Worm (Caenorhabditis elegans): ENCODE data around the gene Y17G7B.8.

Gene Y17G7B.8

DNA sequence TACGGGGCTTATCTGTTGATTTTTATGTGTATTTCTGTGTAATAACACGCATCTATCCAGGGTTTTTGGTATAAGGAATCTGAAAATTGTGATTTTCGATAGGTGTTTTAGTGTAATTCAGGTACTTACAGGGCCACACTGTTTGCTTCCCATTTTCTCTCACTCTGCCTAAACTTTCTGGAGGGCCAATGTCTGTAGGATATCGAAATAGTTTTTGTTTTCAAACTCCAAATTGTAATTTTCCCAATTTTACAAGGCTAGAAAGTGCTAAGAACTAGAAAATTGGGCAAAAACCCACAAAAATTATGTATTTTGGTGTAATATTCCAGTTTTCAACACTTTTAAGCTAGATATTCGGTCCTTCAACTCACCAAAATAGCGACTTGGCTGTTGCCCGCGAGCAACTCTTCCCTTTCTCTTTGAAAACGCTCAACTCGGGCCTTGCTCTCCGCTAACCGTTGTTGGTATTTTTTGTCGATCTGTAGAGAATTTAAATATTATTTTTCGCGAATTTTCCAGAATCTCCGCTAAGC, 50.8 kb downstream of the Y17G7B.8 start:
- TF ChIP-seq ceh-43 (GFP tag; optimal IDR thresholded peaks at IDR 0.05) (no peak), zip-8 (tag; optimal IDR thresholded peaks at IDR 0.05) (no peak), nhr-28 (tag; optimal IDR thresholded peaks at IDR 0.05) (no peak), ces-1 (GFP tag; optimal IDR thresholded peaks at IDR 0.05) (no peak), elt-3 (tag; optimal IDR thresholded peaks at IDR 0.05) (no peak), nhr-76 (tag; optimal IDR thresholded peaks at IDR 0.05) (no peak), nhr-237 (tag; optimal IDR thresholded peaks at IDR 0.05) (no peak), ham-2 (GFP tag; optimal IDR thresholded peaks at IDR 0.05) (no peak), drap-1 (GFP tag; optimal IDR thresholded peaks at IDR 0.05) (no peak), cnd-1 (tag; optimal IDR thresholded peaks at IDR 0.05) (no peak), mab-5 (tag; optimal IDR thresholded peaks at IDR 0.05) (no peak), unc-39 (tag; optimal IDR thresholded peaks at IDR 0.05) (no peak), flh-1 (GFP tag; optimal IDR thresholded peaks at IDR 0.05) (no peak), mls-2 (tag; optimal IDR thresholded peaks at IDR 0.05) (no peak), tbx-8 (GFP tag; optimal IDR thresholded peaks at IDR 0.05) (no peak), sem-2 (GFP tag; optimal IDR thresholded peaks at IDR 0.05) (no peak), elt-1 (tag; optimal IDR thresholded peaks at IDR 0.05; ENCODE audit: borderline replicate concordance, insufficient read depth) (no peak), unc-120 (tag; optimal IDR thresholded peaks at IDR 0.05; ENCODE audit: poor library complexity, severe bottlenecking) (no peak), hlh-1 (tag; optimal IDR thresholded peaks at IDR 0.05) (no peak)
